Fruit fly (Drosophila melanogaster) whole organism, embryonic: Measurements from ENCODE around the gene CG7120.

ENCODE experiments used
- CG10979 ChIP-seq: fragments of 200-800 bp; sonication (Bioruptor generic); optimal IDR thresholded peaks from 2 replicates; lab custom pipeline; 2018; ENCODE audit warnings: missing biosample characterization, mild to moderate bottlenecking, missing genetic modification characterization, moderate library complexity
- CG11093 ChIP-seq: fragments of 200-800 bp; sonication (Bioruptor generic); IDR thresholded peaks from 3 replicates; pipeline ENCODE4 v1.3.6; 2022; ENCODE audit warnings: missing biosample characterization, missing genetic modification characterization
- CG11560 ChIP-seq: fragments of 200-800 bp; sonication (Bioruptor generic); IDR thresholded peaks from 3 replicates; pipeline ENCODE4 v1.3.6; 2022; ENCODE audit warnings: missing biosample characterization, missing genetic modification characterization
- CG15073 ChIP-seq: fragments of 200-800 bp; sonication (Bioruptor generic); optimal IDR thresholded peaks from 2 replicates; lab custom pipeline; 2016; ENCODE audit warnings: missing biosample characterization, missing genetic modification characterization
- CG1602 ChIP-seq: fragments of 200-800 bp; sonication (Bioruptor generic); optimal IDR thresholded peaks from 3 replicates; lab custom pipeline; 2016; ENCODE audit warnings: missing biosample characterization, missing genetic modification characterization
- CG16863 ChIP-seq: fragments of 200-800 bp; sonication (Bioruptor generic); optimal IDR thresholded peaks from 3 replicates; lab custom pipeline; 2016; ENCODE audit warnings: missing biosample characterization, missing genetic modification characterization
- CG17359 ChIP-seq: fragments of 200-800 bp; sonication (Bioruptor generic); optimal IDR thresholded peaks from 3 replicates; lab custom pipeline; 2018; ENCODE audit warnings: missing biosample characterization, mild to moderate bottlenecking, missing genetic modification characterization, moderate library complexity
- CG18476 ChIP-seq: fragments of 200-800 bp; sonication (Bioruptor generic); optimal IDR thresholded peaks from 2 replicates; lab custom pipeline; 2016; ENCODE audit warnings: missing biosample characterization, mild to moderate bottlenecking, missing genetic modification characterization
- CG2678 ChIP-seq: fragments of 200-800 bp; sonication (Bioruptor generic); optimal IDR thresholded peaks from 3 replicates; lab custom pipeline; 2019; ENCODE audit warnings: missing biosample characterization, mild to moderate bottlenecking, missing genetic modification characterization, moderate library complexity
- CG3065 ChIP-seq: fragments of 200-800 bp; sonication (Bioruptor generic); optimal IDR thresholded peaks from 2 replicates; lab custom pipeline; 2016; ENCODE audit warnings: missing biosample characterization, missing genetic modification characterization
- CG33557 ChIP-seq: fragments of 200-800 bp; sonication (Bioruptor generic); optimal IDR thresholded peaks from 2 replicates; lab custom pipeline; 2019; ENCODE audit warnings: missing biosample characterization, mild to moderate bottlenecking, missing genetic modification characterization, moderate library complexity
- CG34376 ChIP-seq: fragments of 200-800 bp; sonication (Bioruptor generic); optimal IDR thresholded peaks from 2 replicates; lab custom pipeline; 2018; ENCODE audit warnings: missing biosample characterization, mild to moderate bottlenecking, missing genetic modification characterization
- CG3726 ChIP-seq: fragments of 200-800 bp; sonication (Bioruptor generic); IDR thresholded peaks from 3 replicates; pipeline ENCODE4, ENCODE4 v1.3.6; 2022; ENCODE audit warnings: missing biosample characterization, missing genetic modification characterization
- CG3838 ChIP-seq: fragments of 200-800 bp; sonication (Bioruptor generic); optimal IDR thresholded peaks from 3 replicates; lab custom pipeline; 2016; ENCODE audit warnings: missing biosample characterization, missing genetic modification characterization
- CG4617 ChIP-seq: fragments of 200-800 bp; sonication (Bioruptor generic); optimal IDR thresholded peaks from 3 replicates; lab custom pipeline; 2016; ENCODE audit warnings: missing biosample characterization, missing genetic modification characterization, borderline replicate concordance
- CG8388 ChIP-seq: fragments of 200-800 bp; sonication (Bioruptor generic); optimal IDR thresholded peaks from 2 replicates; lab custom pipeline; 2019; ENCODE audit warnings: missing biosample characterization, mild to moderate bottlenecking, missing genetic modification characterization, moderate library complexity
- CG9609 ChIP-seq: fragments of 200-800 bp; sonication (Bioruptor generic); optimal IDR thresholded peaks from 3 replicates; lab custom pipeline; 2016; ENCODE audit warnings: missing biosample characterization, missing genetic modification characterization
- Dref ChIP-seq: fragments of 200-800 bp; sonication (Bioruptor generic); IDR thresholded peaks from 2 replicates; pipeline ENCODE4 v1.3.6; 2022; ENCODE audit warnings: missing biosample characterization, missing genetic modification characterization
- Gsc ChIP-seq: fragments of 200-800 bp; sonication (Bioruptor generic); IDR thresholded peaks from 2 replicates; pipeline ENCODE4 v1.3.6; 2022; ENCODE audit warnings: missing biosample characterization, missing genetic modification characterization
- Hey ChIP-seq: fragments of 200-800 bp; sonication (Bioruptor generic); optimal IDR thresholded peaks from 3 replicates; lab custom pipeline; 2018; ENCODE audit warnings: missing biosample characterization, mild to moderate bottlenecking, missing genetic modification characterization
- Hsf ChIP-seq: fragments of 200-800 bp; sonication (Bioruptor generic); optimal IDR thresholded peaks from 3 replicates; lab custom pipeline; 2016; ENCODE audit warnings: missing biosample characterization, missing genetic modification characterization
- NC2β ChIP-seq: fragments of 200-800 bp; sonication (Bioruptor generic); optimal IDR thresholded peaks from 2 replicates; lab custom pipeline; 2016; ENCODE audit warnings: missing biosample characterization, missing genetic modification characterization
- Pdp1 ChIP-seq, 2 experiments: fragments of 200-800 bp; sonication (Bioruptor generic); optimal IDR thresholded peaks; 3 replicates each; lab custom pipeline; 2016; ENCODE audit warnings: missing biosample characterization in 2 of 2, missing genetic modification characterization in 2 of 2, mild to moderate bottlenecking in 1 of 2, moderate library complexity in 1 of 2
- Sry-β ChIP-seq: fragments of 200-800 bp; sonication (Bioruptor generic); optimal IDR thresholded peaks from 2 replicates; lab custom pipeline; 2018; ENCODE audit warnings: missing biosample characterization, mild to moderate bottlenecking, missing genetic modification characterization, moderate library complexity
- TFAM ChIP-seq: fragments of 200-800 bp; sonication (Bioruptor generic); optimal IDR thresholded peaks from 2 replicates; lab custom pipeline; 2017; ENCODE audit warnings: missing biosample characterization, missing genetic modification characterization, inconsistent platforms
- Trl ChIP-seq, 3 experiments: fragments of >200 bp in 2 of 3; fragments of 200-800 bp in 1 of 3; sonication (Bioruptor generic) in 1 of 3; optimal IDR thresholded peaks; 2 replicates in 1 of 3; 3 replicates in 2 of 3; lab custom pipeline; 2016 to 2017; ENCODE audit warnings: missing biosample characterization in 1 of 3, missing genetic modification characterization in 1 of 3
- Xrp1 ChIP-seq: fragments of 200-800 bp; sonication (Bioruptor generic); IDR thresholded peaks from 2 replicates; pipeline ENCODE4 v1.3.6; 2022; ENCODE audit warnings: missing biosample characterization, missing genetic modification characterization
- ap ChIP-seq: fragments of 200-800 bp; sonication (Bioruptor generic); IDR thresholded peaks from 2 replicates; pipeline ENCODE4 v1.3.6; 2022; ENCODE audit warnings: missing biosample characterization, missing genetic modification characterization
- az2 ChIP-seq: fragments of 200-800 bp; sonication (Bioruptor generic); optimal IDR thresholded peaks from 3 replicates; lab custom pipeline; 2016; ENCODE audit warnings: missing biosample characterization, missing genetic modification characterization
- bigmax ChIP-seq: fragments of 200-800 bp; sonication (Bioruptor generic); optimal IDR thresholded peaks from 2 replicates; lab custom pipeline; 2018; ENCODE audit warnings: missing biosample characterization, mild to moderate bottlenecking, missing genetic modification characterization
- br ChIP-seq: fragments of >200 bp; optimal IDR thresholded peaks from 2 replicates; lab custom pipeline; 2017
- ci ChIP-seq: fragments of 200-800 bp; sonication (Bioruptor generic); IDR thresholded peaks from 3 replicates; pipeline ENCODE4 v1.3.6; 2022; ENCODE audit warnings: missing biosample characterization, missing genetic modification characterization
- fd102C ChIP-seq: fragments of 200-800 bp; sonication (Bioruptor generic); optimal IDR thresholded peaks from 2 replicates; lab custom pipeline; 2018; ENCODE audit warnings: missing biosample characterization, mild to moderate bottlenecking, missing genetic modification characterization, moderate library complexity
- fd96Cb ChIP-seq: fragments of 200-800 bp; sonication (Bioruptor generic); optimal IDR thresholded peaks from 2 replicates; lab custom pipeline; 2018; ENCODE audit warnings: missing biosample characterization, mild to moderate bottlenecking, missing genetic modification characterization, moderate library complexity
- fru ChIP-seq: fragments of >200 bp; optimal IDR thresholded peaks from 2 replicates; lab custom pipeline; 2017
- gem ChIP-seq: fragments of 200-800 bp; sonication (Bioruptor generic); optimal IDR thresholded peaks from 2 replicates; lab custom pipeline; 2019; ENCODE audit warnings: missing biosample characterization, mild to moderate bottlenecking, missing genetic modification characterization, moderate library complexity
- grau ChIP-seq: fragments of 200-800 bp; optimal IDR thresholded peaks from 3 replicates; lab custom pipeline; 2019; ENCODE audit warnings: missing biosample characterization, mild to moderate bottlenecking, missing genetic modification characterization, moderate library complexity
- her ChIP-seq: fragments of 200-800 bp; sonication (Bioruptor generic); optimal IDR thresholded peaks from 2 replicates; lab custom pipeline; 2016; ENCODE audit warnings: missing biosample characterization, missing genetic modification characterization
- jigr1 ChIP-seq: fragments of 200-800 bp; sonication (Bioruptor generic); IDR thresholded peaks from 3 replicates; pipeline ENCODE4 v1.3.6; 2022; ENCODE audit warnings: missing biosample characterization, missing genetic modification characterization
- lab ChIP-seq: fragments of 200-800 bp; sonication (Bioruptor generic); optimal IDR thresholded peaks from 3 replicates; lab custom pipeline; 2017; ENCODE audit warnings: missing biosample characterization, missing genetic modification characterization, mild to moderate bottlenecking, moderate library complexity, missing genetic modification reagents
- lilli ChIP-seq: fragments of 200-800 bp; sonication (Bioruptor generic); optimal IDR thresholded peaks from 3 replicates; lab custom pipeline; 2016; ENCODE audit warnings: missing biosample characterization, missing genetic modification characterization
- mam ChIP-seq: fragments of 200-800 bp; sonication (Bioruptor generic); optimal IDR thresholded peaks from 3 replicates; lab custom pipeline; 2016; ENCODE audit warnings: missing biosample characterization, missing genetic modification characterization
- row ChIP-seq: fragments of 200-800 bp; sonication (Bioruptor generic); IDR thresholded peaks from 3 replicates; pipeline ENCODE4 v1.3.6; 2022; ENCODE audit warnings: missing biosample characterization, missing genetic modification characterization
- sens ChIP-seq: fragments of 200-800 bp; sonication (Bioruptor generic); peaks from one replicate; lab custom pipeline; 2016; ENCODE audit warnings: missing biosample characterization, missing genetic modification characterization
- sqz ChIP-seq: fragments of 200-800 bp; sonication (Bioruptor generic); optimal IDR thresholded peaks from 3 replicates; lab custom pipeline; 2018; ENCODE audit warnings: missing biosample characterization, mild to moderate bottlenecking, missing genetic modification characterization
- stc ChIP-seq: fragments of 200-800 bp; sonication (Bioruptor generic); IDR thresholded peaks from 2 replicates; pipeline ENCODE4 v1.3.6; 2022; ENCODE audit warnings: missing biosample characterization, missing genetic modification characterization
- trh ChIP-seq: fragments of 200-800 bp; sonication (Bioruptor generic); optimal IDR thresholded peaks from 2 replicates; lab custom pipeline; 2016; ENCODE audit warnings: missing biosample characterization, missing genetic modification characterization
- vfl ChIP-seq: fragments of 200-800 bp; sonication (Bioruptor generic); optimal IDR thresholded peaks from 2 replicates; lab custom pipeline; 2016; ENCODE audit warnings: missing biosample characterization, missing genetic modification characterization
- zfh2 ChIP-seq: fragments of 200-800 bp; sonication (Bioruptor generic); optimal IDR thresholded peaks from 2 replicates; lab custom pipeline; 2016; ENCODE audit warnings: missing biosample characterization, missing genetic modification characterization

The CG7120 gene

dm6 chr3L:8440079-8440478 lies 44.3 kb downstream of the CG7120 start:
- no peak for TF ChIP-seq trh
- no peak for TF ChIP-seq zfh2
- TF ChIP-seq Gsc, result no peak
- peak; percentile 11 for TF ChIP-seq az2 (GFP tag; lab: Kevin White, UChicago)
- peak; percentile 10; the same call in 1 of the 3 replicates for TF ChIP-seq CG11093 (GFP tag; lab: Robert Waterston, UW)
- no peak for TF ChIP-seq Dref (GFP tag; lab: Robert Waterston, UW)
- TF ChIP-seq CG10979 (tag; lab: Kevin White, UChicago), result peak; percentile 4
- peak; percentile 7; the same call in 1 of the 2 replicates for TF ChIP-seq Xrp1
- peak; percentile 17; the same call in 1 of the 3 replicates for TF ChIP-seq row
- no peak for TF ChIP-seq ci (GFP tag; lab: Robert Waterston, UW)
- TF ChIP-seq CG3065 (GFP tag; lab: Kevin White, UChicago), result no peak
- no peak for TF ChIP-seq Hey (tag; lab: Kevin White, UChicago)
- peak; percentile 33 for TF ChIP-seq fd96Cb (tag; lab: Kevin White, UChicago)
- TF ChIP-seq gem (tag; lab: Kevin White, UChicago), result peak; percentile 53
- peak; percentile 74 for TF ChIP-seq sens (GFP tag; lab: Kevin White, UChicago)
- TF ChIP-seq, all 482 proteins: peak for 8

DNA sequence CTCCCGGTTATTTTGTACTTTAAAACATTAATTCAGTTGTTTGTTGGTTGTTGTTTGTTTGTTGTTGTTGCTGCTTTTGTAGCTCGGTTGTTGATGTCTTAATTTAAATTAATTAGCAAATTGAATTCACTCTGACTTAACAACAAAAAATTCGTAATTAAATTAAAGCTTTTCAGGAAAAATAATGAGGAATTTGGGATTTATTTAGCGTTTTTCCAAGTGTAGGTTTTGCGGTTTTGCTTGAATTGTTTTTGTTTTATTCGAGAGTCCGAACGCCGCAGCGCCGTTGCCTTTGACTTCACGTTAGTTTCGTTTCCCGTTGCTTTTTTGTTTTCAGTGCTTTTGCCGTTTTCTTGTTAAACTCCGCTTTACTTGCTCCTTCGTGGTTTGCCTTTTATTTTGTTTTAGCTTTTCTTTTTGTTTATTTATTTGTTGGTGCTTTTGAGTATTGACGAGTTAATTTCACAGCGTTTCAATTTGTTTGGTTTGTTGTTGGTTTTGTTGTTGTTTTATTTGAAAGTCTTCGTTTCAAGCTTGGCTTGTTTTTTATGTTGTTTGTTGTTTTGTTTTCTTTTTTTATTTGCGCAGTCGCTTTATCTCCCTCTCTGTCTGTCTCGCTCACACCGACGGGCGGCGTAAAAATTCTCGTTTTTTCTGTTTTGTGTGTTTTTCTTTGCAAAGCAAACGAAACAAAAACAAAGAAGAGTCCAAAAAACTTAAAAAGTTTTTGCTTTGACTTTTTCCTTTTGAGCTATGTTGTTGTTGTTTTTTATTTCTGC lies 45.2 kb downstream of the CG7120 start:
- TF ChIP-seq CG4617 (GFP tag; lab: Kevin White, UChicago) (no peak), CG18476 (GFP tag; lab: Kevin White, UChicago) (peak; percentile 47), jigr1 (GFP tag; lab: Robert Waterston, UW) (no peak), CG3726 (GFP tag; lab: Robert Waterston, UW) (no peak), CG9609 (GFP tag; lab: Kevin White, UChicago) (peak; percentile 19), her (GFP tag; lab: Kevin White, UChicago) (peak; percentile 23), bigmax (GFP tag; lab: Kevin White, UChicago) (no peak), CG16863 (GFP tag; lab: Kevin White, UChicago) (peak; percentile 20), br (lab: Kevin White, UChicago) (no peak), ap (0 out of 2 replicates have a peak, but pooled peaks have one; percentile 30), lab (no peak), sqz (GFP tag; lab: Kevin White, UChicago) (peak; percentile 71), Trl (optimal IDR thresholded peaks at IDR 0.05; lab: Kevin White, UChicago) (no peak), Trl (GFP tag; optimal IDR thresholded peaks at IDR 0.05; lab: Kevin White, UChicago) (peak; percentile 28), CG11560 (tag; lab: Robert Waterston, UW) (no peak), CG3838 (GFP tag; lab: Kevin White, UChicago) (no peak), mam (GFP tag; lab: Kevin White, UChicago) (peak; percentile 33), vfl (peak; percentile 31), CG8388 (peak; percentile 28), Sry-β (no peak), CG33557 (GFP tag; lab: Kevin White, UChicago) (no peak), CG15073 (GFP tag; lab: Kevin White, UChicago) (no peak), TFAM (GFP tag; lab: Kevin White, UChicago) (no peak), Pdp1 (GFP tag; optimal IDR thresholded peaks at IDR 0.05; lab: Kevin White, UChicago) (peak in 1 of 2 experiments; percentile 30), NC2β (GFP tag; lab: Kevin White, UChicago) (no peak), CG17359 (tag; lab: Kevin White, UChicago) (peak; percentile 50), grau (peak; percentile 50), lilli (GFP tag; lab: Kevin White, UChicago) (peak; percentile 62), CG1602 (peak; percentile 17), Hsf (peak; percentile 32), CG34376 (GFP tag; lab: Kevin White, UChicago) (no peak), fd102C (GFP tag; lab: Kevin White, UChicago) (no peak), stc (GFP tag; lab: Robert Waterston, UW) (peak; percentile 20; the same call in 1 of the 2 replicates), az2 (GFP tag; lab: Kevin White, UChicago) (peak; percentile 42), CG2678 (tag; lab: Kevin White, UChicago) (no peak), fru (no peak)
